Fruit fly (Drosophila melanogaster) whole organism, embryonic: ENCODE results near the gene Kdm2.

Experiments used
- Aef1 ChIP-seq: fragments of 200-800 bp; sonication (Bioruptor generic); IDR thresholded peaks from 3 replicates; pipeline ENCODE4 v1.3.6; 2022; ENCODE audit warnings: missing biosample characterization, missing genetic modification characterization
- C15 ChIP-seq: fragments of 200-800 bp; sonication (Bioruptor generic); IDR thresholded peaks from 3 replicates; pipeline ENCODE4 v1.3.6; 2022; ENCODE audit warnings: missing biosample characterization, missing genetic modification characterization
- CG12155 ChIP-seq: fragments of 200-800 bp; sonication (Bioruptor generic); optimal IDR thresholded peaks from 3 replicates; lab custom pipeline; 2016; ENCODE audit warnings: missing biosample characterization, missing genetic modification characterization
- CG1233 ChIP-seq: fragments of 200-800 bp; sonication (Bioruptor generic); optimal IDR thresholded peaks from 4 replicates; lab custom pipeline; 2018; ENCODE audit warnings: missing biosample characterization, mild to moderate bottlenecking, missing genetic modification characterization
- CG12659 ChIP-seq: fragments of 200-800 bp; sonication (Bioruptor generic); optimal IDR thresholded peaks from 3 replicates; lab custom pipeline; 2017; ENCODE audit warnings: mild to moderate bottlenecking, missing biosample characterization, missing genetic modification reagents, missing genetic modification characterization
- CG13123 ChIP-seq: fragments of 200-800 bp; sonication (Bioruptor generic); optimal IDR thresholded peaks from 2 replicates; lab custom pipeline; 2016; ENCODE audit warnings: missing biosample characterization, missing genetic modification characterization
- CG13624 ChIP-seq: fragments of 200-800 bp; sonication (Bioruptor generic); optimal IDR thresholded peaks from 2 replicates; lab custom pipeline; 2016; ENCODE audit warnings: missing biosample characterization, missing genetic modification characterization
- CG14050 ChIP-seq: fragments of 200-800 bp; sonication (Bioruptor generic); IDR thresholded peaks from 3 replicates; pipeline ENCODE4 v1.3.6; 2022; ENCODE audit warnings: missing biosample characterization, missing genetic modification characterization
- CG14441 ChIP-seq: fragments of 200-800 bp; sonication (Bioruptor generic); IDR thresholded peaks from 2 replicates; pipeline ENCODE4 v1.3.6; 2022; ENCODE audit warnings: missing biosample characterization, missing genetic modification characterization
- CG17186 ChIP-seq: fragments of 200-800 bp; sonication (Bioruptor generic); optimal IDR thresholded peaks from 3 replicates; lab custom pipeline; 2017; ENCODE audit warnings: missing biosample characterization, missing genetic modification reagents, missing genetic modification characterization
- CG17328 ChIP-seq: fragments of 200-800 bp; sonication (Bioruptor generic); IDR thresholded peaks from 2 replicates; pipeline ENCODE4 v1.3.6; 2022; ENCODE audit warnings: missing biosample characterization, missing genetic modification characterization
- CG18262 ChIP-seq: fragments of 200-800 bp; optimal IDR thresholded peaks from 3 replicates; lab custom pipeline; 2019; ENCODE audit warnings: missing biosample characterization, mild to moderate bottlenecking, missing genetic modification characterization, moderate library complexity
- CG30403 ChIP-seq: fragments of 200-800 bp; sonication (Bioruptor generic); optimal IDR thresholded peaks from 3 replicates; lab custom pipeline; 2016; ENCODE audit warnings: missing biosample characterization, missing genetic modification characterization
- CG31388 ChIP-seq: fragments of 200-800 bp; sonication (Bioruptor generic); optimal IDR thresholded peaks from 2 replicates; lab custom pipeline; 2016; ENCODE audit warnings: missing biosample characterization, missing genetic modification characterization
- CG32532 ChIP-seq: fragments of 200-800 bp; sonication (Bioruptor generic); IDR thresholded peaks from 2 replicates; pipeline ENCODE4 v1.3.6; 2022; ENCODE audit warnings: missing biosample characterization, missing genetic modification characterization
- CG4854 ChIP-seq: fragments of 200-800 bp; sonication (Bioruptor generic); optimal IDR thresholded peaks from 2 replicates; lab custom pipeline; 2016; ENCODE audit warnings: missing biosample characterization, missing genetic modification characterization, inconsistent platforms
- CG5953 ChIP-seq: fragments of 200-800 bp; sonication (Bioruptor generic); IDR thresholded peaks from 2 replicates; pipeline ENCODE4 v1.3.6; 2022; ENCODE audit warnings: missing biosample characterization, missing genetic modification characterization
- CG6854 ChIP-seq: fragments of 200-800 bp; sonication (Bioruptor generic); optimal IDR thresholded peaks from 3 replicates; lab custom pipeline; 2017; ENCODE audit warnings: missing biosample characterization, mild to moderate bottlenecking, missing genetic modification characterization
- CTCF ChIP-seq: fragments of 200-800 bp; sonication (Bioruptor generic); optimal IDR thresholded peaks from 2 replicates; lab custom pipeline; 2017; ENCODE audit warnings: missing biosample characterization, mild to moderate bottlenecking, missing genetic modification characterization, moderate library complexity
- CrebB ChIP-seq: fragments of 200-800 bp; sonication (Bioruptor generic); optimal IDR thresholded peaks from 3 replicates; lab custom pipeline; 2018; ENCODE audit warnings: missing biosample characterization, mild to moderate bottlenecking, missing genetic modification characterization
- Dek ChIP-seq: fragments of 200-800 bp; sonication (Bioruptor generic); optimal IDR thresholded peaks from 3 replicates; lab custom pipeline; 2019; ENCODE audit warnings: missing biosample characterization, mild to moderate bottlenecking, missing genetic modification characterization, moderate library complexity
- HLHmδ ChIP-seq: fragments of 200-800 bp; sonication (Bioruptor generic); optimal IDR thresholded peaks from 2 replicates; lab custom pipeline; 2018; ENCODE audit warnings: missing biosample characterization, mild to moderate bottlenecking, missing genetic modification characterization, moderate library complexity
- Hmr ChIP-seq: fragments of 200-800 bp; sonication (Bioruptor generic); optimal IDR thresholded peaks from 3 replicates; lab custom pipeline; 2017; ENCODE audit warnings: mild to moderate bottlenecking, missing biosample characterization, missing genetic modification reagents, missing genetic modification characterization
- Hr3 ChIP-seq: fragments of 200-800 bp; sonication (Bioruptor generic); optimal IDR thresholded peaks from 3 replicates; lab custom pipeline; 2016; ENCODE audit warnings: missing biosample characterization, missing genetic modification characterization
- NC2β ChIP-seq: fragments of 200-800 bp; sonication (Bioruptor generic); optimal IDR thresholded peaks from 2 replicates; lab custom pipeline; 2016; ENCODE audit warnings: missing biosample characterization, missing genetic modification characterization
- Nf-YC ChIP-seq: fragments of 200-800 bp; optimal IDR thresholded peaks from 3 replicates; lab custom pipeline; 2019; ENCODE audit warnings: missing biosample characterization, mild to moderate bottlenecking, missing genetic modification characterization, moderate library complexity
- Oli ChIP-seq: fragments of 200-800 bp; sonication (Bioruptor generic); optimal IDR thresholded peaks from 2 replicates; lab custom pipeline; 2018; ENCODE audit warnings: missing biosample characterization, mild to moderate bottlenecking, missing genetic modification characterization, moderate library complexity
- aop ChIP-seq: fragments of 200-800 bp; sonication (Bioruptor generic); IDR thresholded peaks from 2 replicates; pipeline ENCODE4 v1.3.6; 2022; ENCODE audit warnings: missing biosample characterization, missing genetic modification characterization
- crc ChIP-seq: fragments of 200-800 bp; sonication (Bioruptor generic); optimal IDR thresholded peaks from 2 replicates; lab custom pipeline; 2016; ENCODE audit warnings: missing biosample characterization, missing genetic modification characterization
- cwo ChIP-seq: fragments of 200-800 bp; sonication (Bioruptor generic); optimal IDR thresholded peaks from 3 replicates; lab custom pipeline; 2017; ENCODE audit warnings: missing biosample characterization, missing genetic modification characterization, mild to moderate bottlenecking, moderate library complexity, missing genetic modification reagents
- en ChIP-seq: fragments of 200-800 bp; sonication (Bioruptor generic); optimal IDR thresholded peaks from 2 replicates; lab custom pipeline; 2016; ENCODE audit warnings: missing biosample characterization, missing genetic modification characterization
- fru ChIP-seq: fragments of >200 bp; optimal IDR thresholded peaks from 2 replicates; lab custom pipeline; 2017
- ftz-f1 ChIP-seq: fragments of 200-800 bp; sonication (Bioruptor generic); optimal IDR thresholded peaks from 2 replicates; lab custom pipeline; 2016; ENCODE audit warnings: missing biosample characterization, missing genetic modification characterization
- gsb-n ChIP-seq: fragments of 200-800 bp; sonication (Bioruptor generic); optimal IDR thresholded peaks from 3 replicates; lab custom pipeline; 2018; ENCODE audit warnings: missing biosample characterization, mild to moderate bottlenecking, missing genetic modification characterization
- ind ChIP-seq: fragments of 200-800 bp; sonication (Bioruptor generic); optimal IDR thresholded peaks from 3 replicates; lab custom pipeline; 2016; ENCODE audit warnings: missing biosample characterization, missing genetic modification characterization
- insv ChIP-seq, 2 experiments: fragments of 200-800 bp; sonication (Bioruptor generic); optimal IDR thresholded peaks; 3 replicates each; lab custom pipeline; 2016 to 2018; ENCODE audit warnings: missing biosample characterization in 2 of 2, missing genetic modification characterization in 2 of 2
- inv ChIP-seq: fragments of 200-800 bp; sonication (Bioruptor generic); IDR thresholded peaks from 2 replicates; pipeline ENCODE4 v1.3.6; 2022; ENCODE audit warnings: missing biosample characterization, missing genetic modification characterization; ENCODE audit not compliant: partially characterized antibody
- lilli ChIP-seq: fragments of 200-800 bp; sonication (Bioruptor generic); optimal IDR thresholded peaks from 3 replicates; lab custom pipeline; 2016; ENCODE audit warnings: missing biosample characterization, missing genetic modification characterization
- mld ChIP-seq: fragments of 200-800 bp; sonication (Bioruptor generic); IDR thresholded peaks from 3 replicates; pipeline ENCODE4 v1.3.6; 2022; ENCODE audit warnings: missing biosample characterization, missing genetic modification characterization; ENCODE audit not compliant: partially characterized antibody
- pfk ChIP-seq: fragments of 200-800 bp; sonication (Bioruptor generic); optimal IDR thresholded peaks from 2 replicates; lab custom pipeline; 2018; ENCODE audit warnings: missing biosample characterization, mild to moderate bottlenecking, missing genetic modification characterization, moderate library complexity
- pum ChIP-seq: fragments of 200-800 bp; sonication (Bioruptor generic); optimal IDR thresholded peaks from 2 replicates; lab custom pipeline; 2016; ENCODE audit warnings: missing biosample characterization, missing genetic modification characterization
- salm ChIP-seq: fragments of 200-800 bp; sonication (Bioruptor generic); optimal IDR thresholded peaks from 2 replicates; lab custom pipeline; 2018; ENCODE audit warnings: missing biosample characterization, mild to moderate bottlenecking, missing genetic modification characterization
- sens-2 ChIP-seq: fragments of 200-800 bp; sonication (Bioruptor generic); IDR thresholded peaks from 2 replicates; pipeline ENCODE4 v1.3.6; 2022; ENCODE audit warnings: missing biosample characterization, missing genetic modification characterization
- slp2 ChIP-seq: fragments of 200-800 bp; sonication (Bioruptor generic); optimal IDR thresholded peaks from 2 replicates; lab custom pipeline; 2016; ENCODE audit warnings: missing biosample characterization, missing genetic modification characterization
- stwl ChIP-seq: fragments of 200-800 bp; sonication (Bioruptor generic); optimal IDR thresholded peaks from 3 replicates; lab custom pipeline; 2018; ENCODE audit warnings: missing biosample characterization, mild to moderate bottlenecking, missing genetic modification characterization, moderate library complexity
- tna ChIP-seq: fragments of 200-800 bp; sonication (Bioruptor generic); IDR thresholded peaks from 2 replicates; pipeline ENCODE4 v1.3.6; 2022; ENCODE audit warnings: missing biosample characterization, missing genetic modification characterization; ENCODE audit not compliant: partially characterized antibody
- trh ChIP-seq: fragments of 200-800 bp; sonication (Bioruptor generic); optimal IDR thresholded peaks from 2 replicates; lab custom pipeline; 2016; ENCODE audit warnings: missing biosample characterization, missing genetic modification characterization
- unc-4 ChIP-seq: fragments of 200-800 bp; sonication (Bioruptor generic); IDR thresholded peaks from 2 replicates; pipeline ENCODE4 v1.3.6; 2022; ENCODE audit warnings: missing biosample characterization, missing genetic modification characterization; ENCODE audit not compliant: partially characterized antibody
- wek ChIP-seq: fragments of 200-800 bp; sonication (Bioruptor generic); optimal IDR thresholded peaks from 3 replicates; lab custom pipeline; 2018; ENCODE audit warnings: missing biosample characterization, mild to moderate bottlenecking, missing genetic modification characterization, moderate library complexity
- zfh1 ChIP-seq: fragments of 200-800 bp; sonication (Bioruptor generic); IDR thresholded peaks from 3 replicates; pipeline ENCODE4 v1.3.6; 2022; ENCODE audit warnings: missing biosample characterization, missing genetic modification characterization

Kdm2 gene

DNA sequence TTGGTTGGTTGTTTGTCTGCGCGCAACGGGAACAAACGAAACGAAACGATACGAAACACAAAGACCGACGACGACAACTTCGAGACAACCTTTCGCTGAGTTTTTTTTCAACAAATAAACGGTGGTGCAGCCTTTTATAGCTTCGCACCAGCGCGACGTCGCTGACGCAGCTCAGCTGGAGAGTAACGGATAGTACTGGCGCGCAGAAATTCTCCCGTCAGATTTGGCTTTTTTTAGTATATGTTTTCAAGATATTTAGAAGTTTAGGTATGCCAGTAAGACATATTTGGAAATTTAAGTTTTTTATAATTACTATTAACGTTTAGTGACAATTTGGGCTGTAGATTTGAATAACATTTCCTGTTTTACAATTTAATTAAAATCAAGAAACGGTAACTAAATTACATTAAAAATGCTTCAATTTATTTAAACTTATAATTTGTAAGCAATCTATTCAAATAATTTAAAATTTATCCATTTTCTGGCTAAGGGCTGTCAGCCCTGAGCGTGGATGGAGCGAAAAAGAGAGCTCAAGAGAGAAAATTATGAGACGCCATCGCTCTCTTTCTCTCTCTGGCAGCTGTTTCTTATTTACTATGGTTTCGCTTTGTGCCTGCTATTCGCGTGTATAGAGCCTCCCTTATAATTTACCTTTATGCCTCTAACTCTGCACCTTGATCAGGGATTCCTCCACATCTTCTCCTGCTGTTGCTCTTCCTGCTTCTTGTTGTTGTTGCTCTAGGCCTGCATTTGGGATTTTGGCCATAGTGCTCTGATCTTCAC, 18.5 kb upstream of the Kdm2 start (continued):
- peak; percentile 94 for TF ChIP-seq CG18262 (tag; lab: Kevin White, UChicago)
- TF ChIP-seq slp2 = no peak
- TF ChIP-seq CG1233 (GFP tag; lab: Kevin White, UChicago) = peak; percentile 88
- peak; percentile 4 for TF ChIP-seq en (GFP tag; lab: Kevin White, UChicago)
- peak; percentile 91 for TF ChIP-seq Hmr (GFP tag; lab: Kevin White, UChicago)
- TF ChIP-seq aop = no peak
- TF ChIP-seq CG17186 = peak; percentile 14
- peak; percentile 16 for TF ChIP-seq ftz-f1 (GFP tag; lab: Kevin White, UChicago)
- TF ChIP-seq Dek = peak; percentile 87
- no peak for TF ChIP-seq tna (GFP tag; lab: Robert Waterston, UW)
- TF ChIP-seq CG30403 = peak; percentile 88
- no peak for TF ChIP-seq CG5953 (GFP tag; lab: Robert Waterston, UW)
- no peak for TF ChIP-seq pum
- TF ChIP-seq Oli (tag; lab: Kevin White, UChicago) = peak; percentile 85
- 0 out of 2 replicates have a peak, but pooled peaks have one; percentile 68 for TF ChIP-seq CG32532 (GFP tag; lab: Robert Waterston, UW)
- TF ChIP-seq Hr3 (GFP tag; lab: Kevin White, UChicago) = peak; percentile 63
- peak; percentile 91 for TF ChIP-seq CG12659 (GFP tag; lab: Kevin White, UChicago)
- no peak for TF ChIP-seq wek (GFP tag; lab: Kevin White, UChicago)
- TF ChIP-seq stwl (tag; lab: Kevin White, UChicago) = no peak
- TF ChIP-seq CTCF = peak; percentile 6
- peak; percentile 73 for TF ChIP-seq lilli (GFP tag; lab: Kevin White, UChicago)
- TF ChIP-seq ind (GFP tag; lab: Kevin White, UChicago) = peak; percentile 57
- no peak for TF ChIP-seq fru (lab: Kevin White, UChicago)
- peak; percentile 46; the same call in 2 of the 3 replicates for TF ChIP-seq Aef1 (GFP tag; lab: Robert Waterston, UW)
- TF ChIP-seq salm = peak; percentile 79
- TF ChIP-seq HLHmδ (GFP tag; lab: Kevin White, UChicago) = peak; percentile 40
- peak; percentile 86 for TF ChIP-seq Nf-YC (tag; lab: Kevin White, UChicago)
- no peak for TF ChIP-seq trh (GFP tag; lab: Kevin White, UChicago)
- 0 out of 3 replicates have a peak, but pooled peaks have one; percentile 44 for TF ChIP-seq C15 (GFP tag; lab: Robert Waterston, UW)
- no peak for TF ChIP-seq CG31388
- no peak for TF ChIP-seq unc-4
- no peak for TF ChIP-seq inv (GFP tag; lab: Robert Waterston, UW)
- TF ChIP-seq CG12155 (GFP tag; lab: Kevin White, UChicago) = peak; percentile 69
- TF ChIP-seq gsb-n (tag; lab: Kevin White, UChicago) = peak; percentile 80
- TF ChIP-seq CrebB (tag; lab: Kevin White, UChicago) = peak; percentile 40
- peak; percentile 49 for TF ChIP-seq NC2β (GFP tag; lab: Kevin White, UChicago)
- no peak for TF ChIP-seq mld (GFP tag; lab: Robert Waterston, UW)
- peak; percentile 60 for TF ChIP-seq CG13123 (GFP tag; lab: Kevin White, UChicago)
- no peak for TF ChIP-seq crc (GFP tag; lab: Kevin White, UChicago)
- 0 out of 2 replicates have a peak, but pooled peaks have one; percentile 37 for TF ChIP-seq CG14441
- TF ChIP-seq CG17328 (GFP tag; lab: Robert Waterston, UW) = peak; percentile 36
- peak; percentile 97 for TF ChIP-seq pfk (GFP tag; lab: Kevin White, UChicago)
- peak; percentile 69 for TF ChIP-seq CG13624 (GFP tag; lab: Kevin White, UChicago)
- TF ChIP-seq sens-2 (GFP tag; lab: Robert Waterston, UW) = no peak
- TF ChIP-seq CG14050 (GFP tag; lab: Robert Waterston, UW) = peak; percentile 67
- TF ChIP-seq insv (GFP tag; optimal IDR thresholded peaks at IDR 0.05; lab: Kevin White, UChicago) = peak in 1 of 2 experiments; percentile 73
- peak; percentile 81 for TF ChIP-seq cwo (GFP tag; lab: Kevin White, UChicago)
- TF ChIP-seq CG6854 (GFP tag; lab: Kevin White, UChicago) = peak; percentile 64
- peak; percentile 30 for TF ChIP-seq CG4854 (GFP tag; lab: Kevin White, UChicago)
- TF ChIP-seq zfh1 (GFP tag; lab: Robert Waterston, UW) = peak; percentile 57
